Fruit fly (Drosophila melanogaster) whole organism, embryonic: ENCODE results near the gene CG10185.
A peak's percentile ranks its signal among the peaks of the same experiment; 100 is the strongest.

Experiments used
- Adf1 ChIP-seq: fragments of 200-800 bp; sonication (Bioruptor generic); IDR thresholded peaks from 2 replicates; pipeline ENCODE4 v1.3.6; 2022; ENCODE audit warnings: missing biosample characterization, missing genetic modification characterization
- Antp ChIP-seq: fragments of 200-800 bp; sonication (Bioruptor generic); optimal IDR thresholded peaks from 3 replicates; lab custom pipeline; 2016; ENCODE audit warnings: missing biosample characterization, missing genetic modification characterization
- BEAF-32 ChIP-seq: fragments of 200-800 bp; sonication (Bioruptor generic); optimal IDR thresholded peaks from 3 replicates; lab custom pipeline; 2017; ENCODE audit warnings: missing biosample characterization, missing genetic modification characterization, mild to moderate bottlenecking, moderate library complexity, missing genetic modification reagents
- Blimp-1 ChIP-seq: fragments of 200-800 bp; sonication (Bioruptor generic); optimal IDR thresholded peaks from 3 replicates; lab custom pipeline; 2018; ENCODE audit warnings: missing biosample characterization, missing genetic modification characterization, mild to moderate bottlenecking, moderate library complexity, missing genetic modification reagents
- CG10274 ChIP-seq: fragments of 200-800 bp; sonication (Bioruptor generic); optimal IDR thresholded peaks from 3 replicates; lab custom pipeline; 2017; ENCODE audit warnings: missing biosample characterization, mild to moderate bottlenecking, missing genetic modification characterization
- CG10543 ChIP-seq: fragments of 200-800 bp; sonication (Bioruptor generic); optimal IDR thresholded peaks from 3 replicates; lab custom pipeline; 2017; ENCODE audit warnings: missing biosample characterization, mild to moderate bottlenecking, missing genetic modification characterization, moderate library complexity
- CG11504 ChIP-seq: fragments of 200-800 bp; sonication (Bioruptor generic); optimal IDR thresholded peaks from 3 replicates; lab custom pipeline; 2019; ENCODE audit warnings: missing biosample characterization, mild to moderate bottlenecking, missing genetic modification characterization, moderate library complexity
- CG12071 ChIP-seq: fragments of 200-800 bp; sonication (Bioruptor generic); optimal IDR thresholded peaks from 3 replicates; lab custom pipeline; 2018; ENCODE audit warnings: missing biosample characterization, mild to moderate bottlenecking, missing genetic modification characterization
- CG12299 ChIP-seq: fragments of 200-800 bp; sonication (Bioruptor generic); optimal IDR thresholded peaks from 2 replicates; lab custom pipeline; 2018; ENCODE audit warnings: missing biosample characterization, mild to moderate bottlenecking, missing genetic modification characterization
- CG15696 ChIP-seq: fragments of 200-800 bp; sonication (Bioruptor generic); optimal IDR thresholded peaks from 2 replicates; lab custom pipeline; 2019; ENCODE audit warnings: missing biosample characterization, mild to moderate bottlenecking, missing genetic modification characterization, moderate library complexity
- CG18011 ChIP-seq: fragments of 200-800 bp; sonication (Bioruptor generic); optimal IDR thresholded peaks from 2 replicates; lab custom pipeline; 2017; ENCODE audit warnings: missing biosample characterization, missing genetic modification characterization, mild to moderate bottlenecking, moderate library complexity, missing genotype
- CG2199 ChIP-seq: fragments of 200-800 bp; sonication (Bioruptor generic); IDR thresholded peaks from 3 replicates; pipeline ENCODE4 v1.3.6; 2022; ENCODE audit warnings: missing biosample characterization, missing genetic modification characterization
- CG31441 ChIP-seq: fragments of 200-800 bp; sonication (Bioruptor generic); IDR thresholded peaks from 2 replicates; pipeline ENCODE4 v1.3.6; 2022; ENCODE audit warnings: missing biosample characterization, missing genetic modification characterization
- CG3163 ChIP-seq: fragments of 200-800 bp; sonication (Bioruptor generic); optimal IDR thresholded peaks from 3 replicates; lab custom pipeline; 2016; ENCODE audit warnings: missing biosample characterization, missing genetic modification characterization
- CG34376 ChIP-seq: fragments of 200-800 bp; sonication (Bioruptor generic); optimal IDR thresholded peaks from 2 replicates; lab custom pipeline; 2018; ENCODE audit warnings: missing biosample characterization, mild to moderate bottlenecking, missing genetic modification characterization
- CG3995 ChIP-seq: fragments of 200-800 bp; sonication (Bioruptor generic); optimal IDR thresholded peaks from 3 replicates; lab custom pipeline; 2016; ENCODE audit warnings: missing biosample characterization, missing genetic modification characterization
- CG43689 ChIP-seq: fragments of 200-800 bp; sonication (Bioruptor generic); IDR thresholded peaks from 2 replicates; pipeline ENCODE4 v1.3.6; 2022; ENCODE audit warnings: missing biosample characterization, missing genetic modification characterization
- CG7839 ChIP-seq: fragments of 200-800 bp; sonication (Bioruptor generic); optimal IDR thresholded peaks from 3 replicates; lab custom pipeline; 2018; ENCODE audit warnings: missing biosample characterization, mild to moderate bottlenecking, missing genetic modification characterization, moderate library complexity
- CG9817 ChIP-seq: fragments of 200-800 bp; sonication (Bioruptor generic); optimal IDR thresholded peaks from 2 replicates; lab custom pipeline; 2018; ENCODE audit warnings: missing biosample characterization, mild to moderate bottlenecking, missing genetic modification characterization, moderate library complexity
- CTCF ChIP-seq: fragments of 200-800 bp; sonication (Bioruptor generic); optimal IDR thresholded peaks from 2 replicates; lab custom pipeline; 2017; ENCODE audit warnings: missing biosample characterization, mild to moderate bottlenecking, missing genetic modification characterization, moderate library complexity
- D ChIP-seq, 2 experiments: fragments of 200-800 bp in 1 of 2; fragments of >200 bp in 1 of 2; sonication (Bioruptor generic) in 1 of 2; optimal IDR thresholded peaks; 2 replicates in 1 of 2; 3 replicates in 1 of 2; lab custom pipeline; 2017; ENCODE audit warnings: mild to moderate bottlenecking in 1 of 2, missing biosample characterization in 1 of 2, missing genetic modification characterization in 1 of 2, missing genetic modification reagents in 1 of 2
- Doc3 ChIP-seq: fragments of 200-800 bp; sonication (Bioruptor generic); IDR thresholded peaks from 3 replicates; pipeline ENCODE4 v1.3.6; 2022; ENCODE audit warnings: missing biosample characterization, missing genetic modification characterization; ENCODE audit not compliant: partially characterized antibody
- Drgx ChIP-seq: fragments of 200-800 bp; sonication (Bioruptor generic); IDR thresholded peaks from 2 replicates; pipeline ENCODE4 v1.3.6; 2022; ENCODE audit warnings: missing biosample characterization, missing genetic modification characterization
- GATAe ChIP-seq: fragments of 200-800 bp; sonication (Bioruptor generic); conservative IDR thresholded peaks from 2 replicates; pipeline ENCODE4 v1.3.6; 2022; ENCODE audit warnings: missing biosample characterization, missing genetic modification characterization
- Hr3 ChIP-seq: fragments of 200-800 bp; sonication (Bioruptor generic); optimal IDR thresholded peaks from 3 replicates; lab custom pipeline; 2016; ENCODE audit warnings: missing biosample characterization, missing genetic modification characterization
- Med ChIP-seq: fragments of 200-800 bp; sonication (Bioruptor generic); peaks from one replicate; lab custom pipeline; 2016; ENCODE audit warnings: missing biosample characterization, missing genetic modification characterization, mild to moderate bottlenecking, inconsistent platforms, moderate library complexity
- Scr ChIP-seq: fragments of 200-800 bp; sonication (Bioruptor generic); IDR thresholded peaks from 2 replicates; pipeline ENCODE4 v1.3.6; 2022; ENCODE audit warnings: missing biosample characterization, missing genetic modification characterization; ENCODE audit not compliant: partially characterized antibody
- Sry-β ChIP-seq: fragments of 200-800 bp; sonication (Bioruptor generic); optimal IDR thresholded peaks from 2 replicates; lab custom pipeline; 2018; ENCODE audit warnings: missing biosample characterization, mild to moderate bottlenecking, missing genetic modification characterization, moderate library complexity
- bcd ChIP-seq: fragments of 200-800 bp; sonication (Bioruptor generic); optimal IDR thresholded peaks from 2 replicates; lab custom pipeline; 2017; ENCODE audit warnings: missing biosample characterization, mild to moderate bottlenecking, missing genetic modification characterization
- bowl ChIP-seq: fragments of 200-800 bp; sonication (Bioruptor generic); IDR thresholded peaks from 2 replicates; pipeline ENCODE4 v1.3.6; 2022; ENCODE audit warnings: missing biosample characterization, missing genetic modification characterization
- cg ChIP-seq: fragments of 200-800 bp; sonication (Bioruptor generic); optimal IDR thresholded peaks from 3 replicates; lab custom pipeline; 2019; ENCODE audit warnings: missing biosample characterization, mild to moderate bottlenecking, missing genetic modification characterization, moderate library complexity
- crol ChIP-seq: fragments of 200-800 bp; sonication (Bioruptor generic); IDR thresholded peaks from 2 replicates; pipeline ENCODE4 v1.3.6; 2022; ENCODE audit warnings: missing biosample characterization, missing genetic modification characterization
- dmrt99B ChIP-seq: fragments of 200-800 bp; sonication (Bioruptor generic); optimal IDR thresholded peaks from 2 replicates; lab custom pipeline; 2018; ENCODE audit warnings: missing biosample characterization, mild to moderate bottlenecking, missing genetic modification characterization, moderate library complexity
- dysf ChIP-seq: fragments of 200-800 bp; sonication (Bioruptor generic); IDR thresholded peaks from 3 replicates; pipeline ENCODE4 v1.3.6; 2022; ENCODE audit warnings: missing biosample characterization, missing genetic modification characterization
- eve ChIP-seq, 2 experiments: fragments of >200 bp; optimal IDR thresholded peaks; 2 replicates each; lab custom pipeline; 2017; ENCODE audit warnings: missing biosample characterization in 2 of 2, missing genetic modification characterization in 2 of 2
- gcm ChIP-seq: fragments of 200-800 bp; sonication (Bioruptor generic); optimal IDR thresholded peaks from 2 replicates; lab custom pipeline; 2019; ENCODE audit warnings: missing biosample characterization, mild to moderate bottlenecking, missing genetic modification characterization, moderate library complexity
- gsb-n ChIP-seq: fragments of 200-800 bp; sonication (Bioruptor generic); optimal IDR thresholded peaks from 3 replicates; lab custom pipeline; 2018; ENCODE audit warnings: missing biosample characterization, mild to moderate bottlenecking, missing genetic modification characterization
- kah ChIP-seq: fragments of 200-800 bp; sonication (Bioruptor generic); optimal IDR thresholded peaks from 2 replicates; lab custom pipeline; 2018; ENCODE audit warnings: missing biosample characterization, mild to moderate bottlenecking, missing genetic modification characterization
- kni ChIP-seq: fragments of 200-800 bp; sonication (Bioruptor generic); optimal IDR thresholded peaks from 3 replicates; lab custom pipeline; 2017; ENCODE audit warnings: mild to moderate bottlenecking, missing biosample characterization, missing genetic modification reagents, missing genetic modification characterization
- nmo ChIP-seq: fragments of 200-800 bp; sonication (Bioruptor generic); optimal IDR thresholded peaks from 2 replicates; lab custom pipeline; 2018; ENCODE audit warnings: missing biosample characterization, mild to moderate bottlenecking, missing genetic modification characterization, moderate library complexity
- sens ChIP-seq: fragments of 200-800 bp; sonication (Bioruptor generic); peaks from one replicate; lab custom pipeline; 2016; ENCODE audit warnings: missing biosample characterization, missing genetic modification characterization
- stwl ChIP-seq: fragments of 200-800 bp; sonication (Bioruptor generic); optimal IDR thresholded peaks from 3 replicates; lab custom pipeline; 2018; ENCODE audit warnings: missing biosample characterization, mild to moderate bottlenecking, missing genetic modification characterization, moderate library complexity
- usp ChIP-seq: fragments of >200 bp; optimal IDR thresholded peaks from 2 replicates; lab custom pipeline; 2017; ENCODE audit warnings: missing biosample characterization, missing genetic modification characterization

CG10185 gene

dm6 chr3R:16049369-16049768 lies 18.0 kb downstream of the CG10185 start, which contains the start of the genes IKKbeta and CG5013 (continued):
- TF ChIP-seq D (optimal IDR thresholded peaks at IDR 0.05; lab: Kevin White, UChicago) (no peak), D (GFP tag; optimal IDR thresholded peaks at IDR 0.05; lab: Kevin White, UChicago) (no peak), gcm (GFP tag; lab: Kevin White, UChicago) (no peak), CG34376 (GFP tag; lab: Kevin White, UChicago) (peak; percentile 24), CG43689 (GFP tag; lab: Robert Waterston, UW) (no peak), CG10274 (GFP tag; lab: Kevin White, UChicago) (no peak), CG7839 (tag; lab: Kevin White, UChicago) (no peak)

- TF ChIP-seq CG15696 (tag; lab: Kevin White, UChicago), result no peak
Observed at dm6 chr3R:16046030-16046429, 21.4 kb downstream of the CG10185 start, which contains the start of gene Jhbp5. TSS of gene Jhbp5 (minus strand) at chr3R:16046130.

dm6 chr3R:16042900-16043548 lies 24.4 kb downstream of the CG10185 start, which contains the start of gene Jhbp4:
TSS of gene Jhbp4 (plus strand) at chr3R:16043498.
- no peak for TF ChIP-seq Adf1 (GFP tag; lab: Robert Waterston, UW)
- no peak for TF ChIP-seq eve (GFP tag; optimal IDR thresholded peaks at IDR 0.05; lab: Kevin White, UChicago)
- peak; percentile 7 for TF ChIP-seq CG11504 (tag; lab: Kevin White, UChicago)
- TF ChIP-seq CG31441, result no peak
- no peak for TF ChIP-seq dysf (GFP tag; lab: Robert Waterston, UW)
- TF ChIP-seq GATAe (GFP tag; lab: Robert Waterston, UW), result no peak
- peak; percentile 11 for TF ChIP-seq stwl (tag; lab: Kevin White, UChicago)
- TF ChIP-seq CG3163 (GFP tag; lab: Kevin White, UChicago), result no peak
- peak; percentile 73 for TF ChIP-seq sens (GFP tag; lab: Kevin White, UChicago)
- TF ChIP-seq CG12071 (GFP tag; lab: Kevin White, UChicago), result no peak
- no peak for TF ChIP-seq usp (GFP tag; lab: Kevin White, UChicago)
- TF ChIP-seq CG2199 (GFP tag; lab: Robert Waterston, UW), result peak; percentile 88; the same call in 2 of the 3 replicates
- TF ChIP-seq Blimp-1 (GFP tag; lab: Kevin White, UChicago), result peak; percentile 22
- TF ChIP-seq bcd (GFP tag; lab: Kevin White, UChicago), result no peak
- peak; percentile 71 for TF ChIP-seq CG3995 (GFP tag; lab: Kevin White, UChicago)
- peak; percentile 76 for TF ChIP-seq CTCF (GFP tag; lab: Kevin White, UChicago)
- TF ChIP-seq CG12299, result no peak
- TF ChIP-seq Hr3, result no peak
- TF ChIP-seq CG18011 (GFP tag; lab: Kevin White, UChicago), result peak; percentile 78

DNA sequence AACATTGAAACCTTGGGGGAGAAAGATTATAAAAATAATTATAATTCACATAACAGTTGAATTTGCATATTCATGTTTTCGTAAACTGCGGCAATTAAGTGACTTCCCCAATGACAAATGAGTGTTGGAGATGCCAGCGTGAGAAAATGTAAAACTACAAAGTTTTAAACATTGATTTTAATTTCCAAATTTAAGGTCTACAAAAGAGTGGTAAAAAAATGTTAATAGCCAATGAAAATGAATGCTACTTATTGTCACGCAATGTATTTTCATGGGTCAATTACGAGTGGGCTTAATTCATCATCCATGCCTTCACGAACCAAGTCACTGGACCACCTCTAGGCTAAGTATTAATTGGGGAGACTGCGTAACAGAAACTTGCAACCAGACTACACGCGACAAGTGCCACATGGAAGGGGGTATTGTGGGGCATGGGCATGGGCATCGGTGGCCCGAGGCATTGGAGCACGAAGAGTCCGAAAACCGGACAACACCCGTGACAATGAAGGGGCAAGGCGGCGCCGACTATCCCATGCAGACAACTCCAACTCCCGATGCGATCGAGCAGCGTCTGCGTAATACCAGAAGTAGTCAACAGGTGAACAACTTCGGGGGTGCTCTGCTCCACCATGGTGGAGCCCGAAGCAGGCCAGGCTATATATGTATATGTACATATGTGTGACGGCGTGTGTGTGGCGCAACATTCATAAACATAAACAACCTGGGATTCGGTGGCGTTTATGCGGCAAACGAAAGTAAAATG lies 25.1 kb downstream of the CG10185 start:
- TF ChIP-seq cg (GFP tag; lab: Kevin White, UChicago) (peak; percentile 30), BEAF-32 (GFP tag; lab: Kevin White, UChicago) (peak; percentile 25), Scr (GFP tag; lab: Robert Waterston, UW) (0 out of 2 replicates have a peak, but pooled peaks have one; percentile 32), sens (GFP tag; lab: Kevin White, UChicago) (peak; percentile 72), Med (GFP tag; lab: Kevin White, UChicago) (peak; percentile 46), dmrt99B (tag; lab: Kevin White, UChicago) (peak; percentile 25), CG10543 (peak; percentile 7), Doc3 (GFP tag; lab: Robert Waterston, UW) (0 out of 3 replicates have a peak, but pooled peaks have one; percentile 34), kah (peak; percentile 78), Antp (no peak), bowl (GFP tag; lab: Robert Waterston, UW) (peak; percentile 45; the same call in 1 of the 2 replicates), gsb-n (tag; lab: Kevin White, UChicago) (no peak), Drgx (peak; percentile 41; the same call in 1 of the 2 replicates), CG9817 (tag; lab: Kevin White, UChicago) (no peak), nmo (no peak), crol (GFP tag; lab: Robert Waterston, UW) (peak; percentile 22; the same call in 1 of the 2 replicates), kni (peak; percentile 38), Sry-β (GFP tag; lab: Kevin White, UChicago) (peak; percentile 3)
